Fruit fly (Drosophila melanogaster) whole organism, adult: ENCODE results near the gene CG43446.
A peak's percentile ranks its signal among the peaks of the same experiment; 100 is the strongest.

Source experiments
- CG11617 ChIP-seq: fragments of 200-800 bp; sonication (Bioruptor generic); optimal IDR thresholded peaks from 2 replicates; lab custom pipeline; 2017; ENCODE audit warnings: mild to moderate bottlenecking, missing biosample characterization, missing genetic modification reagents, missing genetic modification characterization
- CG14711 ChIP-seq: fragments of 200-800 bp; sonication (Bioruptor generic); optimal IDR thresholded peaks from 2 replicates; lab custom pipeline; 2018; ENCODE audit warnings: missing biosample characterization, mild to moderate bottlenecking, missing genetic modification characterization, moderate library complexity
- CG1620 ChIP-seq: fragments of 200-800 bp; sonication (Bioruptor generic); optimal IDR thresholded peaks from 2 replicates; lab custom pipeline; 2016; ENCODE audit warnings: missing biosample characterization, missing genetic modification characterization
- CG33017 ChIP-seq: fragments of 200-800 bp; sonication (Bioruptor generic); optimal IDR thresholded peaks from 2 replicates; lab custom pipeline; 2018; ENCODE audit warnings: missing biosample characterization, mild to moderate bottlenecking, missing genetic modification characterization, moderate library complexity
- CG5204 ChIP-seq: fragments of 200-800 bp; sonication (Bioruptor generic); optimal IDR thresholded peaks from 2 replicates; lab custom pipeline; 2016; ENCODE audit warnings: missing biosample characterization, missing genetic modification characterization
- CG7101 ChIP-seq: fragments of 200-800 bp; sonication (Bioruptor generic); optimal IDR thresholded peaks from 2 replicates; lab custom pipeline; 2018; ENCODE audit warnings: missing biosample characterization, mild to moderate bottlenecking, missing genetic modification characterization, moderate library complexity
- Crg-1 ChIP-seq: fragments of 200-800 bp; sonication (Bioruptor generic); optimal IDR thresholded peaks from 2 replicates; lab custom pipeline; 2016; ENCODE audit warnings: missing biosample characterization, missing genetic modification characterization
- Hr96 ChIP-seq: fragments of 200-800 bp; sonication (Bioruptor generic); optimal IDR thresholded peaks from 2 replicates; lab custom pipeline; 2016; ENCODE audit warnings: missing biosample characterization, missing genetic modification characterization
- Mnt ChIP-seq: fragments of 200-800 bp; sonication (Bioruptor generic); optimal IDR thresholded peaks from 2 replicates; lab custom pipeline; 2016; ENCODE audit warnings: missing biosample characterization, mild to moderate bottlenecking, missing genetic modification characterization
- bab1 ChIP-seq: fragments of 200-800 bp; sonication (Bioruptor generic); optimal IDR thresholded peaks from 3 replicates; lab custom pipeline; 2019; ENCODE audit warnings: missing biosample characterization, mild to moderate bottlenecking, missing genetic modification characterization, moderate library complexity
- cnc ChIP-seq, 2 experiments: fragments of >200 bp; optimal IDR thresholded peaks; 2 replicates each; lab custom pipeline; 2017
- kay ChIP-seq: fragments of 200-800 bp; sonication (Bioruptor generic); peaks from one replicate; lab custom pipeline; 2016; ENCODE audit warnings: missing biosample characterization, missing genetic modification characterization, borderline replicate concordance
- ovo ChIP-seq: fragments of 200-800 bp; sonication (Bioruptor generic); optimal IDR thresholded peaks from 2 replicates; lab custom pipeline; 2016; ENCODE audit warnings: missing biosample characterization, missing genetic modification characterization
- pad ChIP-seq: fragments of 200-800 bp; sonication (Bioruptor generic); optimal IDR thresholded peaks from 3 replicates; lab custom pipeline; 2017; ENCODE audit warnings: missing biosample characterization, missing genetic modification characterization, mild to moderate bottlenecking, moderate library complexity, missing genetic modification reagents

- no peak for TF ChIP-seq Mnt (GFP tag; lab: Kevin White, UChicago)
- TF ChIP-seq bab1 (GFP tag; lab: Kevin White, UChicago), result peak; percentile 30
- peak; percentile 99 for TF ChIP-seq pad
- no peak for TF ChIP-seq kay (GFP tag; lab: Kevin White, UChicago)
- peak; percentile 25 for TF ChIP-seq Hr96 (GFP tag; lab: Kevin White, UChicago)
- TF ChIP-seq CG14711, result no peak
- no peak for TF ChIP-seq Crg-1
- TF ChIP-seq CG5204 (GFP tag; lab: Kevin White, UChicago), result peak; percentile 36
- no peak for TF ChIP-seq CG33017 (tag; lab: Kevin White, UChicago)
- TF ChIP-seq ovo (GFP tag; lab: Kevin White, UChicago), result peak; percentile 37
- TF ChIP-seq CG1620, result peak; percentile 30
- no peak for TF ChIP-seq cnc (optimal IDR thresholded peaks at IDR 0.05; lab: Kevin White, UChicago)
- TF ChIP-seq CG11617, result peak; percentile 26
- TF ChIP-seq CG7101, result peak; percentile 19
Observed at dm6 chr3R:20989657-20990056, 1.9 kb upstream of the CG43446 start.
